Fruit fly (Drosophila melanogaster) whole organism, embryonic: ENCODE measurements around the gene CG12728.

ENCODE experiments used
- CG11456 ChIP-seq: fragments of 200-800 bp; sonication (Bioruptor generic); IDR thresholded peaks from 3 replicates; pipeline ENCODE4 v1.3.6; 2022; ENCODE audit warnings: missing biosample characterization, missing genetic modification characterization
- CG12391 ChIP-seq: fragments of 200-800 bp; sonication (Bioruptor generic); optimal IDR thresholded peaks from 3 replicates; lab custom pipeline; 2018; ENCODE audit warnings: missing biosample characterization, mild to moderate bottlenecking, missing genetic modification characterization, moderate library complexity
- CG13424 ChIP-seq: fragments of 200-800 bp; sonication (Bioruptor generic); optimal IDR thresholded peaks from 2 replicates; lab custom pipeline; 2019; ENCODE audit warnings: missing biosample characterization, mild to moderate bottlenecking, missing genetic modification characterization, moderate library complexity
- CG14441 ChIP-seq: fragments of 200-800 bp; sonication (Bioruptor generic); IDR thresholded peaks from 2 replicates; pipeline ENCODE4 v1.3.6; 2022; ENCODE audit warnings: missing biosample characterization, missing genetic modification characterization
- CG14710 ChIP-seq: fragments of 200-800 bp; sonication (Bioruptor generic); optimal IDR thresholded peaks from 3 replicates; lab custom pipeline; 2019; ENCODE audit warnings: missing biosample characterization, mild to moderate bottlenecking, missing genetic modification characterization, moderate library complexity
- CG14965 ChIP-seq: fragments of 200-800 bp; sonication (Bioruptor generic); optimal IDR thresholded peaks from 2 replicates; lab custom pipeline; 2016; ENCODE audit warnings: missing biosample characterization, missing genetic modification characterization, borderline replicate concordance
- CG1529 ChIP-seq: fragments of 200-800 bp; sonication (Bioruptor generic); optimal IDR thresholded peaks from 3 replicates; lab custom pipeline; 2018; ENCODE audit warnings: missing biosample characterization, missing genetic modification characterization
- CG15601 ChIP-seq: fragments of 200-800 bp; sonication (Bioruptor generic); optimal IDR thresholded peaks from 3 replicates; lab custom pipeline; 2019; ENCODE audit warnings: missing biosample characterization, mild to moderate bottlenecking, missing genetic modification characterization, moderate library complexity
- CG15696 ChIP-seq: fragments of 200-800 bp; sonication (Bioruptor generic); optimal IDR thresholded peaks from 2 replicates; lab custom pipeline; 2019; ENCODE audit warnings: missing biosample characterization, mild to moderate bottlenecking, missing genetic modification characterization, moderate library complexity
- CG16815 ChIP-seq: fragments of 200-800 bp; sonication (Bioruptor generic); optimal IDR thresholded peaks from 3 replicates; lab custom pipeline; 2017; ENCODE audit warnings: missing biosample characterization, mild to moderate bottlenecking, missing genetic modification characterization
- CG2199 ChIP-seq: fragments of 200-800 bp; sonication (Bioruptor generic); IDR thresholded peaks from 3 replicates; pipeline ENCODE4 v1.3.6; 2022; ENCODE audit warnings: missing biosample characterization, missing genetic modification characterization
- CG31441 ChIP-seq: fragments of 200-800 bp; sonication (Bioruptor generic); IDR thresholded peaks from 2 replicates; pipeline ENCODE4 v1.3.6; 2022; ENCODE audit warnings: missing biosample characterization, missing genetic modification characterization
- CG4707 ChIP-seq: fragments of 200-800 bp; sonication (Bioruptor generic); optimal IDR thresholded peaks from 2 replicates; lab custom pipeline; 2018; ENCODE audit warnings: missing biosample characterization, mild to moderate bottlenecking, missing genetic modification characterization, moderate library complexity
- CG5180 ChIP-seq: fragments of 200-800 bp; sonication (Bioruptor generic); optimal IDR thresholded peaks from 3 replicates; lab custom pipeline; 2017; ENCODE audit warnings: missing biosample characterization, missing genetic modification characterization, mild to moderate bottlenecking, moderate library complexity, missing genetic modification reagents
- CG6654 ChIP-seq: fragments of 200-800 bp; sonication (Bioruptor generic); optimal IDR thresholded peaks from 2 replicates; lab custom pipeline; 2017; ENCODE audit warnings: missing biosample characterization, mild to moderate bottlenecking, missing genetic modification characterization
- CG7745 ChIP-seq: fragments of 200-800 bp; sonication (Bioruptor generic); optimal IDR thresholded peaks from 2 replicates; lab custom pipeline; 2018; ENCODE audit warnings: missing biosample characterization, mild to moderate bottlenecking, missing genetic modification characterization, moderate library complexity
- CG8089 ChIP-seq: fragments of 200-800 bp; sonication (Bioruptor generic); optimal IDR thresholded peaks from 3 replicates; lab custom pipeline; 2016; ENCODE audit warnings: missing biosample characterization, missing genetic modification characterization
- CG8290 ChIP-seq, 3 experiments: fragments of 200-800 bp; sonication (Bioruptor generic); optimal IDR thresholded peaks; 2 replicates each; lab custom pipeline; 2016 to 2019; ENCODE audit warnings: missing biosample characterization in 3 of 3, missing genetic modification characterization in 3 of 3, mild to moderate bottlenecking in 2 of 3, moderate library complexity in 1 of 3
- CG8388 ChIP-seq: fragments of 200-800 bp; sonication (Bioruptor generic); optimal IDR thresholded peaks from 2 replicates; lab custom pipeline; 2019; ENCODE audit warnings: missing biosample characterization, mild to moderate bottlenecking, missing genetic modification characterization, moderate library complexity
- Ets65A ChIP-seq: fragments of 200-800 bp; sonication (Bioruptor generic); peaks from one replicate; lab custom pipeline; 2016; ENCODE audit warnings: missing biosample characterization, missing genetic modification characterization
- Max ChIP-seq: fragments of 200-800 bp; sonication (Bioruptor generic); optimal IDR thresholded peaks from 2 replicates; lab custom pipeline; 2016; ENCODE audit warnings: missing biosample characterization, mild to moderate bottlenecking, missing genetic modification characterization
- Med ChIP-seq: fragments of 200-800 bp; sonication (Bioruptor generic); peaks from one replicate; lab custom pipeline; 2016; ENCODE audit warnings: missing biosample characterization, missing genetic modification characterization, mild to moderate bottlenecking, inconsistent platforms, moderate library complexity
- Optix ChIP-seq: fragments of 200-800 bp; sonication (Bioruptor generic); IDR thresholded peaks from 3 replicates; pipeline ENCODE4 v1.3.6; 2022; ENCODE audit warnings: missing biosample characterization, missing genetic modification characterization
- Ravus ChIP-seq: fragments of 200-800 bp; sonication (Bioruptor generic); IDR thresholded peaks from 2 replicates; pipeline ENCODE4 v1.3.6; 2022; ENCODE audit warnings: missing biosample characterization, missing genetic modification characterization
- Scr ChIP-seq: fragments of 200-800 bp; sonication (Bioruptor generic); IDR thresholded peaks from 2 replicates; pipeline ENCODE4 v1.3.6; 2022; ENCODE audit warnings: missing biosample characterization, missing genetic modification characterization; ENCODE audit not compliant: partially characterized antibody
- ap ChIP-seq: fragments of 200-800 bp; sonication (Bioruptor generic); IDR thresholded peaks from 2 replicates; pipeline ENCODE4 v1.3.6; 2022; ENCODE audit warnings: missing biosample characterization, missing genetic modification characterization
- bab2 ChIP-seq: fragments of 200-800 bp; sonication (Bioruptor generic); optimal IDR thresholded peaks from 2 replicates; lab custom pipeline; 2016; ENCODE audit warnings: missing biosample characterization, missing genetic modification characterization
- bcd ChIP-seq: fragments of 200-800 bp; sonication (Bioruptor generic); optimal IDR thresholded peaks from 2 replicates; lab custom pipeline; 2017; ENCODE audit warnings: missing biosample characterization, mild to moderate bottlenecking, missing genetic modification characterization
- crc ChIP-seq: fragments of 200-800 bp; sonication (Bioruptor generic); optimal IDR thresholded peaks from 2 replicates; lab custom pipeline; 2016; ENCODE audit warnings: missing biosample characterization, missing genetic modification characterization
- dimm ChIP-seq: fragments of 200-800 bp; sonication (Bioruptor generic); IDR thresholded peaks from 2 replicates; pipeline ENCODE4 v1.3.6; 2022; ENCODE audit warnings: missing biosample characterization, missing genetic modification characterization
- dysf ChIP-seq: fragments of 200-800 bp; sonication (Bioruptor generic); IDR thresholded peaks from 3 replicates; pipeline ENCODE4 v1.3.6; 2022; ENCODE audit warnings: missing biosample characterization, missing genetic modification characterization
- en ChIP-seq: fragments of 200-800 bp; sonication (Bioruptor generic); optimal IDR thresholded peaks from 2 replicates; lab custom pipeline; 2016; ENCODE audit warnings: missing biosample characterization, missing genetic modification characterization
- gce ChIP-seq: fragments of 200-800 bp; sonication (Bioruptor generic); IDR thresholded peaks from 3 replicates; pipeline ENCODE4 v1.3.6; 2022; ENCODE audit warnings: missing biosample characterization, missing genetic modification characterization
- lbe ChIP-seq: fragments of 200-800 bp; sonication (Bioruptor generic); optimal IDR thresholded peaks from 2 replicates; lab custom pipeline; 2016; ENCODE audit warnings: missing biosample characterization, mild to moderate bottlenecking, missing genetic modification characterization
- lilli ChIP-seq: fragments of 200-800 bp; sonication (Bioruptor generic); optimal IDR thresholded peaks from 3 replicates; lab custom pipeline; 2016; ENCODE audit warnings: missing biosample characterization, missing genetic modification characterization
- lmd ChIP-seq: fragments of 200-800 bp; sonication (Bioruptor generic); IDR thresholded peaks from 2 replicates; pipeline ENCODE4 v1.3.6; 2022; ENCODE audit warnings: missing biosample characterization, missing genetic modification characterization
- maf-S ChIP-seq: fragments of 200-800 bp; sonication (Bioruptor generic); optimal IDR thresholded peaks from 2 replicates; lab custom pipeline; 2016; ENCODE audit warnings: missing biosample characterization, missing genetic modification characterization
- mld ChIP-seq: fragments of 200-800 bp; sonication (Bioruptor generic); IDR thresholded peaks from 3 replicates; pipeline ENCODE4 v1.3.6; 2022; ENCODE audit warnings: missing biosample characterization, missing genetic modification characterization; ENCODE audit not compliant: partially characterized antibody
- onecut ChIP-seq: fragments of 200-800 bp; sonication (Bioruptor generic); IDR thresholded peaks from 2 replicates; pipeline ENCODE4 v1.3.6; 2022; ENCODE audit warnings: missing biosample characterization, missing genetic modification characterization
- org-1 ChIP-seq: fragments of 200-800 bp; sonication (Bioruptor generic); optimal IDR thresholded peaks from 2 replicates; lab custom pipeline; 2017; ENCODE audit warnings: missing biosample characterization, missing genetic modification characterization
- otp ChIP-seq: fragments of 200-800 bp; sonication (Bioruptor generic); IDR thresholded peaks from 3 replicates; pipeline ENCODE4, ENCODE4 v1.3.6; 2022; ENCODE audit warnings: missing biosample characterization, missing genetic modification characterization
- pum ChIP-seq: fragments of 200-800 bp; sonication (Bioruptor generic); optimal IDR thresholded peaks from 2 replicates; lab custom pipeline; 2016; ENCODE audit warnings: missing biosample characterization, missing genetic modification characterization
- ranshi ChIP-seq: fragments of 200-800 bp; sonication (Bioruptor generic); IDR thresholded peaks from 2 replicates; pipeline ENCODE4 v1.3.6; 2022; ENCODE audit warnings: missing biosample characterization, missing genetic modification characterization
- scrt ChIP-seq: fragments of 200-800 bp; sonication (Bioruptor generic); optimal IDR thresholded peaks from 2 replicates; lab custom pipeline; 2018; ENCODE audit warnings: missing biosample characterization, mild to moderate bottlenecking, missing genetic modification characterization, moderate library complexity
- slou ChIP-seq: fragments of 200-800 bp; sonication (Bioruptor generic); optimal IDR thresholded peaks from 3 replicates; lab custom pipeline; 2016; ENCODE audit warnings: missing biosample characterization, missing genetic modification characterization
- sob ChIP-seq: fragments of 200-800 bp; sonication (Bioruptor generic); IDR thresholded peaks from 2 replicates; pipeline ENCODE4 v1.3.6; 2022; ENCODE audit warnings: missing biosample characterization, missing genetic modification characterization
- sr ChIP-seq: fragments of 200-800 bp; sonication (Bioruptor generic); IDR thresholded peaks from 3 replicates; pipeline ENCODE4 v1.3.6; 2022; ENCODE audit warnings: missing biosample characterization, missing genetic modification characterization
- tna ChIP-seq: fragments of 200-800 bp; sonication (Bioruptor generic); IDR thresholded peaks from 2 replicates; pipeline ENCODE4 v1.3.6; 2022; ENCODE audit warnings: missing biosample characterization, missing genetic modification characterization; ENCODE audit not compliant: partially characterized antibody
- zen2 ChIP-seq: fragments of 200-800 bp; sonication (Bioruptor generic); IDR thresholded peaks from 3 replicates; pipeline ENCODE4 v1.3.6; 2022; ENCODE audit warnings: missing biosample characterization, missing genetic modification characterization; ENCODE audit not compliant: partially characterized antibody

The CG12728 gene

dm6 chrX:5970666-5971057 is 28.3 kb downstream of the CG12728 start:
- TF ChIP-seq lbe (GFP tag; lab: Kevin White, UChicago) (no peak), dysf (GFP tag; lab: Robert Waterston, UW) (0 out of 3 replicates have a peak, but pooled peaks have one; percentile 3), Med (peak; percentile 56), Ets65A (GFP tag; lab: Kevin White, UChicago) (peak; percentile 58), zen2 (GFP tag; lab: Robert Waterston, UW) (0 out of 3 replicates have a peak, but pooled peaks have one; percentile 39), mld (no peak), Max (no peak), CG8290 (GFP tag; optimal IDR thresholded peaks at IDR 0.05; lab: Kevin White, UChicago) (no peak), CG8290 (tag; optimal IDR thresholded peaks at IDR 0.05; lab: Kevin White, UChicago) (peak in 1 of 2 experiments; percentile 12), CG15696 (tag; lab: Kevin White, UChicago) (no peak), CG14441 (GFP tag; lab: Robert Waterston, UW) (no peak), slou (GFP tag; lab: Kevin White, UChicago) (no peak), Scr (GFP tag; lab: Robert Waterston, UW) (no peak), scrt (GFP tag; lab: Kevin White, UChicago) (no peak), CG4707 (GFP tag; lab: Kevin White, UChicago) (peak; percentile 91)
- TF ChIP-seq, all 482 proteins: peak for 6

dm6 chrX:5972030-5972429 is 29.6 kb downstream of the CG12728 start:
- TF ChIP-seq maf-S (GFP tag; lab: Kevin White, UChicago) (peak; percentile 8), gce (GFP tag; lab: Robert Waterston, UW) (peak; percentile 58; the same call in 1 of the 3 replicates), otp (GFP tag; lab: Robert Waterston, UW) (0 out of 3 replicates have a peak, but pooled peaks have one; percentile 49), CG16815 (peak; percentile 17), sr (0 out of 3 replicates have a peak, but pooled peaks have one; percentile 34), pum (GFP tag; lab: Kevin White, UChicago) (peak; percentile 27), CG11456 (GFP tag; lab: Robert Waterston, UW) (0 out of 3 replicates have a peak, but pooled peaks have one; percentile 43), CG6654 (GFP tag; lab: Kevin White, UChicago) (no peak), CG1529 (peak; percentile 7), CG8089 (GFP tag; lab: Kevin White, UChicago) (peak; percentile 17), sob (GFP tag; lab: Robert Waterston, UW) (peak; percentile 25; the same call in 1 of the 2 replicates), onecut (GFP tag; lab: Robert Waterston, UW) (peak; percentile 20), CG5180 (GFP tag; lab: Kevin White, UChicago) (peak; percentile 58), bcd (peak; percentile 13), CG8388 (peak; percentile 25), CG14965 (GFP tag; lab: Kevin White, UChicago) (no peak), ap (GFP tag; lab: Robert Waterston, UW) (0 out of 2 replicates have a peak, but pooled peaks have one; percentile 43), lmd (peak; percentile 54), Ravus (no peak), CG31441 (GFP tag; lab: Robert Waterston, UW) (peak; percentile 47), CG7745 (no peak), en (GFP tag; lab: Kevin White, UChicago) (no peak), bab2 (peak; percentile 7), org-1 (GFP tag; lab: Kevin White, UChicago) (no peak), CG13424 (tag; lab: Kevin White, UChicago) (peak; percentile 47), crc (GFP tag; lab: Kevin White, UChicago) (no peak), CG14710 (tag; lab: Kevin White, UChicago) (peak; percentile 14), lilli (GFP tag; lab: Kevin White, UChicago) (peak; percentile 32), Optix (peak; percentile 53; the same call in 2 of the 3 replicates), CG2199 (GFP tag; lab: Robert Waterston, UW) (0 out of 3 replicates have a peak, but pooled peaks have one; percentile 40), CG15601 (peak; percentile 27), tna (no peak), CG12391 (tag; lab: Kevin White, UChicago) (peak; percentile 20), ranshi (GFP tag; lab: Robert Waterston, UW) (peak; percentile 32; the same call in 1 of the 2 replicates), dimm (GFP tag; lab: Robert Waterston, UW) (peak; percentile 38; the same call in 1 of the 2 replicates)
